Fruit fly (Drosophila melanogaster): Measurements from ENCODE around the gene CG34328.

The CG34328 gene

dm6 chrX:18367806-18368643 lies 31.8 kb downstream of the CG34328 start (continued):
- TF ChIP-seq ttk (GFP tag; IDR thresholded peaks at IDR 0.05), result peak; percentile 64
- TF ChIP-seq CG6791 (GFP tag; IDR thresholded peaks at IDR 0.05; ENCODE audit: partially characterized antibody), result no peak
- TF ChIP-seq CG17912 (GFP tag; optimal IDR thresholded peaks at IDR 0.05), result no peak
- TF ChIP-seq gsb (GFP tag; IDR thresholded peaks at IDR 0.05), result peak; percentile 44; the same call in 1 of the 2 replicates
- no peak for TF ChIP-seq knrl (GFP tag; IDR thresholded peaks at IDR 0.05; ENCODE audit: partially characterized antibody)
- TF ChIP-seq zen2 (GFP tag; IDR thresholded peaks at IDR 0.05; ENCODE audit: partially characterized antibody), result no peak
- peak; percentile 54 for TF ChIP-seq CG8944 (GFP tag; optimal IDR thresholded peaks at IDR 0.05)
- no peak for TF ChIP-seq tna (GFP tag; IDR thresholded peaks at IDR 0.05; ENCODE audit: partially characterized antibody)
- TF ChIP-seq Xbp1 (GFP tag; optimal IDR thresholded peaks at IDR 0.05), result peak; percentile 41
- TF ChIP-seq Xrp1 (GFP tag; IDR thresholded peaks at IDR 0.05), result peak; percentile 74
- TF ChIP-seq corto (GFP tag; optimal IDR thresholded peaks at IDR 0.05), result peak; percentile 0
- TF ChIP-seq D19A (tag; optimal IDR thresholded peaks at IDR 0.05), result no peak
- TF ChIP-seq CG5953 (GFP tag; IDR thresholded peaks at IDR 0.05), result peak; percentile 61; the same call in 1 of the 2 replicates
- peak; percentile 62 for TF ChIP-seq CG5180 (GFP tag; optimal IDR thresholded peaks at IDR 0.05)
- TF ChIP-seq CG2875 (GFP tag; optimal IDR thresholded peaks at IDR 0.05), result peak; percentile 44
- TF ChIP-seq Hmr (GFP tag; optimal IDR thresholded peaks at IDR 0.05), result peak; percentile 84
- no peak for TF ChIP-seq YL-1 (GFP tag; optimal IDR thresholded peaks at IDR 0.05)
- TF ChIP-seq CG10565 (GFP tag; optimal IDR thresholded peaks at IDR 0.05), result no peak
- peak; percentile 67 for TF ChIP-seq CG3281 (GFP tag; optimal IDR thresholded peaks at IDR 0.05)
- TF ChIP-seq Fer2 (tag; optimal IDR thresholded peaks at IDR 0.05), result peak; percentile 13
- TF ChIP-seq Pdp1 (GFP tag; optimal IDR thresholded peaks at IDR 0.05), result peak; percentile 73 to 82
- TF ChIP-seq btn (GFP tag; optimal IDR thresholded peaks at IDR 0.05), result peak; percentile 12
- TF ChIP-seq ato (GFP tag; IDR thresholded peaks at IDR 0.05; ENCODE audit: partially characterized antibody), result no peak
- TF ChIP-seq fru (optimal IDR thresholded peaks at IDR 0.05), result no peak
- TF ChIP-seq Hr39 (optimal IDR thresholded peaks at IDR 0.05), result no peak
- peak; percentile 65 for TF ChIP-seq CG11085 (GFP tag; IDR thresholded peaks at IDR 0.05)
- TF ChIP-seq gcm2 (GFP tag; optimal IDR thresholded peaks at IDR 0.05), result peak; percentile 56
- peak; percentile 58; the same call in 2 of the 3 replicates for TF ChIP-seq CG2889 (GFP tag; IDR thresholded peaks at IDR 0.05)
- no peak for TF ChIP-seq CG15479 (GFP tag; optimal IDR thresholded peaks at IDR 0.05)
- TF ChIP-seq jumu (GFP tag; optimal IDR thresholded peaks at IDR 0.05), result peak; percentile 78
- peak; percentile 80 for TF ChIP-seq CG7839 (tag; optimal IDR thresholded peaks at IDR 0.05)
- no peak for TF ChIP-seq wor (GFP tag; IDR thresholded peaks at IDR 0.05)
- peak; percentile 32 for TF ChIP-seq CG5245 (GFP tag; optimal IDR thresholded peaks at IDR 0.05)
- TF ChIP-seq ase (GFP tag; IDR thresholded peaks at IDR 0.05), result peak; percentile 69; the same call in 2 of the 3 replicates
- TF ChIP-seq Opbp (GFP tag; IDR thresholded peaks at IDR 0.05; ENCODE audit: partially characterized antibody), result no peak
- TF ChIP-seq shn (GFP tag; optimal IDR thresholded peaks at IDR 0.05), result peak; percentile 79
- peak; percentile 76 for TF ChIP-seq Fer1 (GFP tag; optimal IDR thresholded peaks at IDR 0.05)
- TF ChIP-seq CG1602 (GFP tag; optimal IDR thresholded peaks at IDR 0.05), result peak; percentile 18
- TF ChIP-seq Dbx (GFP tag; IDR thresholded peaks at IDR 0.05), result peak; percentile 91
- peak; percentile 37 to 51 for TF ChIP-seq chif (GFP tag; optimal IDR thresholded peaks at IDR 0.05)
- TF ChIP-seq Tbp (GFP tag; optimal IDR thresholded peaks at IDR 0.05), result no peak
- no peak for TF ChIP-seq Sry-β (GFP tag; optimal IDR thresholded peaks at IDR 0.05)
- peak; percentile 34 for TF ChIP-seq CG12942 (GFP tag; optimal IDR thresholded peaks at IDR 0.05)
- no peak for TF ChIP-seq CG4617 (GFP tag; optimal IDR thresholded peaks at IDR 0.05; ENCODE audit: borderline replicate concordance)
- peak; percentile 45 for TF ChIP-seq CG17802 (tag; optimal IDR thresholded peaks at IDR 0.05)
- TF ChIP-seq HLHmδ (GFP tag; optimal IDR thresholded peaks at IDR 0.05), result no peak
- TF ChIP-seq ham (GFP tag; IDR thresholded peaks at IDR 0.05), result no peak
- peak; percentile 13 for TF ChIP-seq CG2116 (GFP tag; optimal IDR thresholded peaks at IDR 0.05)
- peak; percentile 77 for TF ChIP-seq C15 (GFP tag; IDR thresholded peaks at IDR 0.05)

All from whole organism, embryonic.